Worm (Caenorhabditis elegans): ENCODE data around the gene C44H9.7.

The C44H9.7 gene

ce11 chrV:12895772-12896171 lies 41.1 kb upstream of the C44H9.7 start, which contains the start of gene ttbk-7:
TSS of gene ttbk-7 (minus strand) at chrV:12895872.
- TF ChIP-seq F13H6.1 (tag; optimal IDR thresholded peaks at IDR 0.05), result no peak
- TF ChIP-seq nhr-129 (tag; optimal IDR thresholded peaks at IDR 0.05), result no peak
- no peak for TF ChIP-seq lsy-2 (tag; optimal IDR thresholded peaks at IDR 0.05)
- TF ChIP-seq alr-1 (tag; optimal IDR thresholded peaks at IDR 0.05), result no peak
- TF ChIP-seq fos-1 (tag; optimal IDR thresholded peaks at IDR 0.05), result no peak
- no peak for TF ChIP-seq elt-3 (tag; optimal IDR thresholded peaks at IDR 0.05)

ce11 chrV:12885860-12886259 lies 31.2 kb upstream of the C44H9.7 start, which contains the start of gene glb-24:
TSS of gene glb-24 (minus strand) at chrV:12885960.
- no peak for TF ChIP-seq crh-2 (tag; optimal IDR thresholded peaks at IDR 0.05)
- TF ChIP-seq lsy-2 (tag; optimal IDR thresholded peaks at IDR 0.05), result no peak
- TF ChIP-seq peb-1 (tag; optimal IDR thresholded peaks at IDR 0.05), result no peak
- no peak for TF ChIP-seq elt-1 (tag; optimal IDR thresholded peaks at IDR 0.05)
- no peak for TF ChIP-seq nhr-21 (tag; optimal IDR thresholded peaks at IDR 0.05)
- TF ChIP-seq nhr-12 (tag; optimal IDR thresholded peaks at IDR 0.05), result no peak
- no peak for TF ChIP-seq unc-55 (GFP tag; optimal IDR thresholded peaks at IDR 0.05)
- no peak for TF ChIP-seq Y55F3AM.14 (GFP tag; optimal IDR thresholded peaks at IDR 0.05)
- no peak for TF ChIP-seq ama-1 (optimal IDR thresholded peaks at IDR 0.05)
- TF ChIP-seq aly-2 (tag; optimal IDR thresholded peaks at IDR 0.05), result no peak
- TF ChIP-seq nhr-23 (tag; optimal IDR thresholded peaks at IDR 0.05), result no peak
- no peak for TF ChIP-seq ceh-16 (tag; optimal IDR thresholded peaks at IDR 0.05)
- TF ChIP-seq fos-1 (tag; optimal IDR thresholded peaks at IDR 0.05), result no peak
- TF ChIP-seq nhr-129 (tag; optimal IDR thresholded peaks at IDR 0.05), result no peak
- no peak for TF ChIP-seq snpc-4 (tag; optimal IDR thresholded peaks at IDR 0.05)
- no peak for TF ChIP-seq nhr-10 (tag; optimal IDR thresholded peaks at IDR 0.05)
- TF ChIP-seq ztf-4 (tag; optimal IDR thresholded peaks at IDR 0.05), result no peak
- no peak for TF ChIP-seq egl-27 (tag; optimal IDR thresholded peaks at IDR 0.05)

ce11 chrV:12882370-12882769 lies 27.7 kb upstream of the C44H9.7 start:
- no peak for TF ChIP-seq gmeb-1 (tag; optimal IDR thresholded peaks at IDR 0.05)
- TF ChIP-seq nhr-25 (tag; optimal IDR thresholded peaks at IDR 0.05), result no peak
- no peak for TF ChIP-seq lsy-2 (tag; optimal IDR thresholded peaks at IDR 0.05)
- TF ChIP-seq ztf-4 (tag; optimal IDR thresholded peaks at IDR 0.05), result no peak
- no peak for TF ChIP-seq lin-39 (tag; optimal IDR thresholded peaks at IDR 0.05)
- no peak for TF ChIP-seq sem-4 (tag; optimal IDR thresholded peaks at IDR 0.05)
- no peak for TF ChIP-seq mbf-1 (tag; optimal IDR thresholded peaks at IDR 0.05)
- no peak for TF ChIP-seq nhr-10 (tag; optimal IDR thresholded peaks at IDR 0.05)
- TF ChIP-seq ama-1 (optimal IDR thresholded peaks at IDR 0.05), result no peak
- no peak for TF ChIP-seq snpc-4 (tag; optimal IDR thresholded peaks at IDR 0.05)
- TF ChIP-seq ztf-11 (tag; optimal IDR thresholded peaks at IDR 0.05), result no peak
- no peak for TF ChIP-seq nhr-12 (tag; optimal IDR thresholded peaks at IDR 0.05)
- no peak for TF ChIP-seq skn-1 (tag; optimal IDR thresholded peaks at IDR 0.05)
- no peak for TF ChIP-seq dmd-4 (tag; optimal IDR thresholded peaks at IDR 0.05)
- TF ChIP-seq nhr-129 (tag; optimal IDR thresholded peaks at IDR 0.05), result no peak
- no peak for TF ChIP-seq sma-3 (GFP tag; optimal IDR thresholded peaks at IDR 0.05)

ce11 chrV:12881396-12881795 lies 26.7 kb upstream of the C44H9.7 start:
- no peak for TF ChIP-seq lin-13 (GFP tag; optimal IDR thresholded peaks at IDR 0.05)
- TF ChIP-seq zag-1 (tag; optimal IDR thresholded peaks at IDR 0.05), result no peak
- no peak for TF ChIP-seq gmeb-1 (tag; optimal IDR thresholded peaks at IDR 0.05)
- TF ChIP-seq mab-5 (tag; optimal IDR thresholded peaks at IDR 0.05), result no peak
- TF ChIP-seq nhr-25 (tag; optimal IDR thresholded peaks at IDR 0.05), result no peak
- no peak for TF ChIP-seq sem-4 (tag; optimal IDR thresholded peaks at IDR 0.05)
- no peak for TF ChIP-seq nhr-237 (tag; optimal IDR thresholded peaks at IDR 0.05)
- no peak for TF ChIP-seq ceh-82 (tag; optimal IDR thresholded peaks at IDR 0.05)
- TF ChIP-seq lsy-2 (tag; optimal IDR thresholded peaks at IDR 0.05), result no peak

- TF ChIP-seq mbf-1 (tag; optimal IDR thresholded peaks at IDR 0.05), result no peak
- TF ChIP-seq nhr-21 (tag; optimal IDR thresholded peaks at IDR 0.05), result peak; percentile 14
Observed at ce11 chrV:12879349-12879748, 24.7 kb upstream of the C44H9.7 start.

ce11 chrV:12877579-12877978 lies 22.9 kb upstream of the C44H9.7 start:
- TF ChIP-seq egl-27 (tag; optimal IDR thresholded peaks at IDR 0.05) (no peak), R02D3.7 (tag; optimal IDR thresholded peaks at IDR 0.05) (no peak), sma-3 (GFP tag; optimal IDR thresholded peaks at IDR 0.05) (no peak), elt-3 (tag; optimal IDR thresholded peaks at IDR 0.05) (no peak), nhr-12 (tag; optimal IDR thresholded peaks at IDR 0.05) (no peak), fos-1 (tag; optimal IDR thresholded peaks at IDR 0.05) (peak; percentile 28)
